Worm (Caenorhabditis elegans): ENCODE results near the gene nhr-131.

DNA sequence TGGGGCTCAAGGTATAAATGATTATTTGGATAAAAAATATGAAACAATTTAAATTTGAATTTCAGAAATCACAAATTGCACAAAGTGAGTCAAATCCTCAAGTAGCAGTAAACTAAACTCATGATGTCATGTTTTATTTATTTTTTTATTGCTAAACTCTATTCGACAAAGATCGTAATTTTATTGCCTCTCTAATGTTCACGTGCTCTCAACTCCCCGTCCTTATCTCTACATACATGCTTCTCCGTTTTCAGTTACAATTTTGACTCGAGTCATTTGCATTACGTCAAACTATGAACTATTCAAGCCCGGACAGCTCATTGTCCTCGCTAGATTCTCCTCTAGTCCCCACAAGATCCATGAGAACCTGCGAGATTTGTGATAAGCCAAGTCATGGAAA is 19.7 kb upstream of the nhr-131 start, which contains the start of gene nhr-99:
- TF ChIP-seq W03F9.2 (tag; optimal IDR thresholded peaks at IDR 0.05) (no peak), dao-5 (tag; optimal IDR thresholded peaks at IDR 0.05) (no peak)
